Worm (Caenorhabditis elegans) whole organism, young adult: ENCODE results near the gene T23F11.6.
A peak's percentile ranks its signal among the peaks of the same experiment; 100 is the strongest.

Experiments used
- B0019.2 ChIP-seq: fragments of 200-800 bp; sonication (Bioruptor generic); conservative IDR thresholded peaks from 2 replicates; pipeline ENCODE4 v1.3.6; 2022; ENCODE audit warnings: missing genetic modification reagents, missing genetic modification characterization, missing compliant biosample characterization
- B0035.1 ChIP-seq: sonication (generic microtip); optimal IDR thresholded peaks from 2 replicates; lab custom pipeline; 2016; ENCODE audit warnings: missing genetic modification characterization, mild to moderate bottlenecking, missing compliant biosample characterization, missing genotype, missing genetic modification reagents
- B0336.3 ChIP-seq: fragments of 200-800 bp; sonication (Bioruptor generic); IDR thresholded peaks from 2 replicates; pipeline ENCODE4 v1.3.6; 2022; ENCODE audit warnings: missing genetic modification characterization, missing compliant biosample characterization
- F23B12.7 ChIP-seq: sonication (generic microtip); optimal IDR thresholded peaks from 2 replicates; lab custom pipeline; 2017; ENCODE audit warnings: missing genetic modification characterization, mild to moderate bottlenecking, missing compliant biosample characterization, antibody characterized with exemption, moderate library complexity; ENCODE audit not compliant: insufficient read depth
- F33H1.4 ChIP-seq: fragments of 200-800 bp; sonication (Bioruptor generic); IDR thresholded peaks from 2 replicates; pipeline ENCODE4 v1.3.6; 2022; ENCODE audit warnings: missing genetic modification reagents, missing genetic modification characterization, missing compliant biosample characterization
- F49E8.2 ChIP-seq: sonication (generic microtip); optimal IDR thresholded peaks from 3 replicates; lab custom pipeline; 2017; ENCODE audit warnings: missing genetic modification characterization, mild to moderate bottlenecking, missing compliant biosample characterization, antibody characterized with exemption, moderate library complexity; ENCODE audit not compliant: insufficient read depth
- F57A8.1 ChIP-seq: fragments of 200-800 bp; sonication (Bioruptor generic); optimal IDR thresholded peaks from 2 replicates; lab custom pipeline; 2018; ENCODE audit warnings: mild to moderate bottlenecking, missing genetic modification characterization, moderate library complexity, missing compliant biosample characterization
- K11D2.4 ChIP-seq: fragments of 200-800 bp; sonication (Bioruptor generic); IDR thresholded peaks from 2 replicates; pipeline ENCODE4 v1.3.6; 2022; ENCODE audit warnings: missing genetic modification reagents, missing genetic modification characterization, missing compliant biosample characterization
- K12H6.12 ChIP-seq: fragments of 200-800 bp; sonication (Bioruptor generic); optimal IDR thresholded peaks from 2 replicates; lab custom pipeline; 2018; ENCODE audit warnings: mild to moderate bottlenecking, missing genetic modification characterization, missing compliant biosample characterization
- T07F8.4 ChIP-seq: sonication (generic microtip); optimal IDR thresholded peaks from 2 replicates; lab custom pipeline; 2016; ENCODE audit warnings: mild to moderate bottlenecking, missing genetic modification characterization, moderate library complexity, missing compliant biosample characterization
- Y95B8A.8 ChIP-seq: fragments of 200-800 bp; sonication (Bioruptor generic); IDR thresholded peaks from 2 replicates; pipeline ENCODE4 v1.3.6; 2022; ENCODE audit warnings: missing genetic modification reagents, missing genetic modification characterization, missing compliant biosample characterization
- ama-1 ChIP-seq, 3 experiments: fragments of 150-350 bp in 1 of 3; sonication (generic microtip) in 2 of 3; optimal IDR thresholded peaks; 2 replicates each; lab custom pipeline; 2014 to 2018; ENCODE audit warnings: missing biosample characterization in 2 of 3, missing genetic modification characterization in 2 of 3, missing genetic modification reagents in 2 of 3
- aptf-2 ChIP-seq: fragments of 200-800 bp; sonication (Bioruptor generic); conservative IDR thresholded peaks from 2 replicates; pipeline ENCODE4 v1.3.6; 2022; ENCODE audit warnings: missing genetic modification reagents, missing genetic modification characterization, missing compliant biosample characterization
- aptf-3 ChIP-seq: fragments of 200-800 bp; sonication (Bioruptor generic); IDR thresholded peaks from 2 replicates; pipeline ENCODE4 v1.3.6; 2022; ENCODE audit warnings: missing genetic modification characterization, missing compliant biosample characterization
- attf-5 ChIP-seq: fragments of 200-800 bp; sonication (Bioruptor generic); optimal IDR thresholded peaks from 2 replicates; lab custom pipeline; 2018; ENCODE audit warnings: mild to moderate bottlenecking, missing genetic modification characterization, missing compliant biosample characterization
- cebp-1 ChIP-seq, 2 experiments: fragments of 200-800 bp in 1 of 2; sonication (Bioruptor generic) in 1 of 2; sonication (generic microtip) in 1 of 2; IDR thresholded peaks in 1 of 2; optimal IDR thresholded peaks in 1 of 2; 2 replicates each; pipeline versions ENCODE4 v1.3.6 to Lab custom; 2017 to 2022; ENCODE audit warnings: missing compliant biosample characterization in 2 of 2, missing genetic modification characterization in 2 of 2, mild to moderate bottlenecking in 1 of 2, missing genetic modification reagents in 1 of 2, moderate library complexity in 1 of 2
- cebp-2 ChIP-seq: fragments of 200-800 bp; sonication (Bioruptor generic); IDR thresholded peaks from 2 replicates; pipeline ENCODE4 v1.3.6; 2022; ENCODE audit warnings: missing genetic modification characterization, missing compliant biosample characterization
- ceh-27 ChIP-seq: fragments of 200-800 bp; sonication (Bioruptor generic); optimal IDR thresholded peaks from 2 replicates; lab custom pipeline; 2018; ENCODE audit warnings: mild to moderate bottlenecking, missing genetic modification characterization, moderate library complexity, missing compliant biosample characterization
- ceh-58 ChIP-seq: fragments of 200-800 bp; sonication (Bioruptor generic); IDR thresholded peaks from 2 replicates; pipeline ENCODE4 v1.3.6; 2022; ENCODE audit warnings: missing genetic modification characterization, missing compliant biosample characterization
- ceh-91 ChIP-seq: fragments of 200-800 bp; sonication (Bioruptor generic); IDR thresholded peaks from 2 replicates; pipeline ENCODE4 v1.3.6; 2022; ENCODE audit warnings: missing genetic modification reagents, missing genetic modification characterization, missing compliant biosample characterization
- dpl-1 ChIP-seq: fragments of 150-350 bp; optimal IDR thresholded peaks from 2 replicates; lab custom pipeline; 2014; ENCODE audit warnings: missing biosample characterization, missing genetic modification reagents, missing genetic modification characterization
- ekl-4 ChIP-seq: fragments of 200-800 bp; sonication (Bioruptor generic); IDR thresholded peaks from 2 replicates; pipeline ENCODE4 v1.3.6; 2022; ENCODE audit warnings: missing genetic modification reagents, missing genetic modification characterization, missing compliant biosample characterization
- him-1 ChIP-seq: sonication (generic microtip); optimal IDR thresholded peaks from 2 replicates; lab custom pipeline; 2016; ENCODE audit warnings: missing genotype, missing genetic modification reagents, missing genetic modification characterization, missing compliant biosample characterization
- lin-26 ChIP-seq: fragments of 200-800 bp; sonication (Bioruptor generic); IDR thresholded peaks from 2 replicates; pipeline ENCODE4 v1.3.6; 2022; ENCODE audit warnings: missing genetic modification reagents, missing genetic modification characterization, missing compliant biosample characterization
- lin-40 ChIP-seq: sonication (generic microtip); optimal IDR thresholded peaks from 2 replicates; lab custom pipeline; 2016; ENCODE audit warnings: missing genetic modification characterization, mild to moderate bottlenecking, missing compliant biosample characterization, missing genotype, missing genetic modification reagents
- lsl-1 ChIP-seq: fragments of 200-800 bp; sonication (Bioruptor generic); optimal IDR thresholded peaks from 2 replicates; lab custom pipeline; 2018; ENCODE audit warnings: mild to moderate bottlenecking, missing genetic modification characterization, moderate library complexity, missing compliant biosample characterization
- madf-8 ChIP-seq: fragments of 200-800 bp; sonication (Bioruptor generic); conservative IDR thresholded peaks from 2 replicates; pipeline ENCODE4 v1.3.6; 2022; ENCODE audit warnings: missing genetic modification reagents, missing genetic modification characterization, missing compliant biosample characterization
- mcd-1 ChIP-seq: fragments of 200-800 bp; sonication (Bioruptor generic); IDR thresholded peaks from 2 replicates; pipeline ENCODE4 v1.3.6; 2022; ENCODE audit warnings: missing genetic modification reagents, missing genetic modification characterization, missing compliant biosample characterization
- nfya-1 ChIP-seq: sonication (generic microtip); optimal IDR thresholded peaks from 2 replicates; lab custom pipeline; 2017; ENCODE audit warnings: antibody characterized with exemption, missing compliant biosample characterization, missing genetic modification characterization, borderline replicate concordance; ENCODE audit not compliant: insufficient read depth
- nfyb-1 ChIP-seq: fragments of 200-800 bp; sonication (Bioruptor generic); IDR thresholded peaks from 2 replicates; pipeline ENCODE4 v1.3.6; 2022; ENCODE audit warnings: missing genetic modification reagents, missing genetic modification characterization, missing compliant biosample characterization
- nhr-120 ChIP-seq: fragments of 200-800 bp; sonication (Bioruptor generic); IDR thresholded peaks from 2 replicates; pipeline ENCODE4 v1.3.6; 2022; ENCODE audit warnings: missing genetic modification characterization, missing compliant biosample characterization
- nhr-80 ChIP-seq: sonication (generic microtip); optimal IDR thresholded peaks from 2 replicates; lab custom pipeline; 2016; ENCODE audit warnings: missing genetic modification characterization, missing compliant biosample characterization
- pha-4 ChIP-seq: fragments of 150-350 bp; sonication (generic microtip); optimal IDR thresholded peaks from 2 replicates; lab custom pipeline; 2014; ENCODE audit warnings: missing biosample characterization, missing genetic modification reagents, missing genetic modification characterization
- rpc-1 ChIP-seq, 2 experiments: fragments of 150-350 bp in 1 of 2; sonication (generic microtip) in 1 of 2; optimal IDR thresholded peaks; 2 replicates each; lab custom pipeline; 2014 to 2018; ENCODE audit warnings: missing biosample characterization in 1 of 2, missing genetic modification characterization in 1 of 2, missing genetic modification reagents in 1 of 2, missing genotype in 1 of 2
- somi-1 ChIP-seq: fragments of 200-800 bp; sonication (Bioruptor generic); optimal IDR thresholded peaks from 2 replicates; lab custom pipeline; 2018; ENCODE audit warnings: mild to moderate bottlenecking, missing genetic modification characterization, missing compliant biosample characterization
- tlf-1 ChIP-seq: fragments of 200-800 bp; sonication (Bioruptor generic); optimal IDR thresholded peaks from 2 replicates; lab custom pipeline; 2018; ENCODE audit warnings: mild to moderate bottlenecking, missing genetic modification characterization, missing compliant biosample characterization
- unc-130 ChIP-seq: sonication (generic microtip); optimal IDR thresholded peaks from 2 replicates; lab custom pipeline; 2016; ENCODE audit warnings: missing genetic modification reagents, missing genetic modification characterization, missing compliant biosample characterization
- unc-62 ChIP-seq: fragments of 150-350 bp; optimal IDR thresholded peaks from 2 replicates; lab custom pipeline; 2014; ENCODE audit warnings: missing biosample characterization, missing genetic modification reagents, missing genetic modification characterization
- ztf-18 ChIP-seq: sonication (generic microtip); optimal IDR thresholded peaks from 2 replicates; lab custom pipeline; 2016; ENCODE audit warnings: missing genotype, mild to moderate bottlenecking, missing genetic modification characterization, missing compliant biosample characterization
- ztf-25 ChIP-seq: fragments of 200-800 bp; sonication (Bioruptor generic); IDR thresholded peaks from 2 replicates; pipeline ENCODE4 v1.3.6; 2022; ENCODE audit warnings: missing genetic modification reagents, missing genetic modification characterization, missing compliant biosample characterization
- ztf-3 ChIP-seq: fragments of 200-800 bp; sonication (Bioruptor generic); optimal IDR thresholded peaks from 2 replicates; lab custom pipeline; 2018; ENCODE audit warnings: mild to moderate bottlenecking, missing genetic modification characterization, missing compliant biosample characterization

Gene T23F11.6

DNA sequence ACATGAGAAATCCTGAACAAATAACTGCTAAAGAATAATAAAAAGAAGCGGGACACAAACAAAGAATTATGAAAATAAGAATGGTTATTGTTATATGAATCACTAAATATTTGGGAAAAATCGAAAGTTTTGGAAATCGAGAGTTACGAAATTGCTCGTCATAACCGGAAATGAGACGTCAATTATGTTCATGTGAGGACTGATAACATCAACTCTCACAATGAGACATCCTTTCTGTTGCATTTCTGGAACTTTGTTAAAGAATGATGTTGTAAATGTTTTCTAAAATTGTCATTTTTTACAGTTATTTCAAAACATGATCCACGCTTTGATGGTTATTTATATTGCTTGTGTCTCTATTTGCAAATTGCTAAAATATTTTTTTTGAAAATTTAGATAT lies at the start of gene T23F11.6:
T23F11.6 (minus strand) TSS at position 45 of the 400 bp plus-strand sequence.
- TF ChIP-seq unc-62: peak; percentile 73
- no peak for TF ChIP-seq aptf-2
- TF ChIP-seq ztf-18 (tag; lab: Kevin White, UChicago): no peak
- no peak for TF ChIP-seq F23B12.7
- no peak for TF ChIP-seq ceh-91 (GFP tag; lab: Robert Waterston, UW)
- TF ChIP-seq nhr-80 (tag; lab: Kevin White, UChicago): peak; percentile 44
- TF ChIP-seq madf-8 (GFP tag; lab: Robert Waterston, UW): no peak
- no peak for TF ChIP-seq somi-1 (GFP tag; lab: Kevin White, UChicago)
- TF ChIP-seq nfya-1: no peak
- TF ChIP-seq cebp-2 (GFP tag; lab: Robert Waterston, UW): no peak
- TF ChIP-seq ceh-27: no peak
- TF ChIP-seq ceh-58 (GFP tag; lab: Robert Waterston, UW): no peak
- TF ChIP-seq cebp-1 (GFP tag; IDR thresholded peaks at IDR 0.05; lab: Robert Waterston, UW): peak; percentile 46; the same call in 1 of the 2 replicates
- TF ChIP-seq cebp-1 (tag; optimal IDR thresholded peaks at IDR 0.05; lab: Kevin White, UChicago): no peak

DNA sequence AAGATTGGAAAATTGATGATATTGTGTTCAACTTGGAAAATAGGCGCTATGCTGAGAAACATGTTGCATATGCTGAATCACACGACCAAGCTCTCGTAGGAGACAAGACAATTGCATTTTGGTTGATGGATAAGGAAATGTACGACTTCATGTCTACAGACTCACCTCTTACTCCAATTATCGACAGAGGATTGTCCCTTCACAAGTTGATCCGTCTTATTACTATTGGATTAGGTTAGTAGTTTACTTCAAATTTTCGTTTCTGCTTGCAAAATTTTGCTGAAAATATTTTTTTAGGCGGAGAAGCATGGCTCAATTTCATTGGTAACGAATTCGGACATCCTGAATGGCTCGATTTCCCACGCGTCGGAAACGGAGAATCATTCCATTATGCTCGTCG lies 49.2 kb upstream of the T23F11.6 start:
- TF ChIP-seq lin-26 (GFP tag; lab: Robert Waterston, UW) (no peak), nhr-80 (tag; lab: Kevin White, UChicago) (no peak), ztf-25 (no peak), B0035.1 (tag; lab: Kevin White, UChicago) (no peak), unc-130 (no peak)
- TF ChIP-seq, all 124 proteins: peak for 0

- TF ChIP-seq ama-1 (optimal IDR thresholded peaks at IDR 0.05; lab: Kevin White, UChicago): no peak
- TF ChIP-seq ama-1 (GFP tag; optimal IDR thresholded peaks at IDR 0.05; lab: Kevin White, UChicago): peak in 1 of 2 experiments; percentile 18
- TF ChIP-seq nfyb-1: no peak
- TF ChIP-seq pha-4 (tag; lab: Kevin White, UChicago): no peak
- 0 out of 2 replicates have a peak, but pooled peaks have one; percentile 20 for TF ChIP-seq ekl-4 (GFP tag; lab: Robert Waterston, UW)
- no peak for TF ChIP-seq him-1 (tag; lab: Kevin White, UChicago)
- TF ChIP-seq ztf-18 (tag; lab: Kevin White, UChicago): peak; percentile 29
- no peak for TF ChIP-seq F57A8.1
Observed at ce11 chrIII:4695057-4695456, 47.3 kb upstream of the T23F11.6 start, which contains the start of gene T04A8.7. TSS of gene T04A8.7 (plus strand) at chrIII:4695357.

DNA sequence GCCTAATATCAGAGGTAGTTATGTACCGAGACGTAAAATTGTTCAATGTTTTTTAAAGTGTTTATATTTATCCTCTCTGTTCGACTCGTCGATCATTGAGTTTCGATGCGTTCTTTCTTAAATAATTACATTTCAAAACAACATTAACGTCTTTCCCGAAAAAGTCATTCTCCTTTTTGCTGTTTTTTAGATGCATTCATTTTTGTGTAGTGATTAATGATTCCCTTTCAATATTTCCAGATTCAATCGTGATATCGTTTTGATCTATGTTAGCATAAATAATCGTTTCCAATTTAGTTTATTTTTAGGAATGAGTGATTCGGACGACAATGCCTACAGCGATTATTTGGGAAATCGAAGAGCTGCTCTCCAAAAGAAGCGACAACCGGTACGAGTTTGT lies 46.0 kb upstream of the T23F11.6 start, which contains the start of gene T04A8.8:
T04A8.8 (plus strand) TSS at position 301 of the 400 bp plus-strand sequence.
- TF ChIP-seq lsl-1 (GFP tag; lab: Kevin White, UChicago) (no peak), Y95B8A.8 (GFP tag; lab: Robert Waterston, UW) (no peak), K12H6.12 (no peak), rpc-1 (optimal IDR thresholded peaks at IDR 0.05; lab: Kevin White, UChicago) (no peak), rpc-1 (tag; optimal IDR thresholded peaks at IDR 0.05; lab: Kevin White, UChicago) (no peak), ekl-4 (GFP tag; lab: Robert Waterston, UW) (no peak), tlf-1 (GFP tag; lab: Kevin White, UChicago) (no peak), F49E8.2 (tag; lab: Kevin White, UChicago) (no peak), mcd-1 (GFP tag; lab: Robert Waterston, UW) (no peak), nfya-1 (no peak), ceh-58 (GFP tag; lab: Robert Waterston, UW) (no peak), B0035.1 (tag; lab: Kevin White, UChicago) (no peak)

DNA sequence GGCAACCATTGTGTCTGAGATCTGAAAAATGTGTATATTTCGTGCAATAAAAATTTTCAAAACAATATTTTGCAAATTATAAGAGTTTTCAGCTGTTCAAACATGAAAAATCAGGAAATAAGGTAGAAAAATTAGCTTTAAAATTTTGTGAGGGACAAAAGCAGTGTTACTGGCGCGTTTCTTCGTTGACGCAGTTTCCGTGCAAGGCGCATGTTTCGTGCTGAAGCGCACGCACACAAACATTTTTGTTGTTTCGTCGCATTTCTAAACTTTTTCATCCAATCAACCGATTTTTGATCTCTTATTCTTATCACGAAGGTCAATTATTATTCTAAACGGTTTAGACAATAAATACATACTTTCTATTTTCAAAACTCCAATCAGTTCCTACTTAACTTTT lies 45.6 kb upstream of the T23F11.6 start, which contains the start of gene nifk-1:
nifk-1 (minus strand) TSS at position 27 of the 400 bp plus-strand sequence.
- TF ChIP-seq B0336.3 (GFP tag; lab: Robert Waterston, UW) (0 out of 2 replicates have a peak, but pooled peaks have one; percentile 28), attf-5 (GFP tag; lab: Kevin White, UChicago) (peak; percentile 86), lin-40 (tag; lab: Kevin White, UChicago) (peak; percentile 55), F33H1.4 (GFP tag; lab: Robert Waterston, UW) (peak; percentile 44), dpl-1 (GFP tag; lab: Kevin White, UChicago) (peak; percentile 34), T07F8.4 (tag; lab: Kevin White, UChicago) (no peak), ztf-3 (no peak), aptf-3 (no peak), ekl-4 (GFP tag; lab: Robert Waterston, UW) (no peak), unc-62 (no peak), ztf-18 (tag; lab: Kevin White, UChicago) (peak; percentile 95), nhr-120 (GFP tag; lab: Robert Waterston, UW) (no peak), B0019.2 (GFP tag; lab: Robert Waterston, UW) (no peak), K11D2.4 (GFP tag; lab: Robert Waterston, UW) (no peak)
